Worm (Caenorhabditis elegans) whole organism, L2 larva: ENCODE data around the gene Y61A9LA.3.

ENCODE experiments used
- ZK546.5 ChIP-seq: sonication (generic microtip); optimal IDR thresholded peaks from 2 replicates; lab custom pipeline; 2017; ENCODE audit warnings: missing biosample characterization, missing genetic modification characterization
- aly-2 ChIP-seq: fragments of 150-350 bp; optimal IDR thresholded peaks from 2 replicates; lab custom pipeline; 2014; ENCODE audit warnings: missing biosample characterization, missing genetic modification characterization
- blmp-1 ChIP-seq: sonication (generic microtip); optimal IDR thresholded peaks from 2 replicates; lab custom pipeline; 2017; ENCODE audit warnings: missing genetic modification characterization, mild to moderate bottlenecking, missing compliant biosample characterization, antibody characterized with exemption, moderate library complexity; ENCODE audit not compliant: insufficient read depth
- ceh-82 ChIP-seq: fragments of 150-350 bp; optimal IDR thresholded peaks from 2 replicates; lab custom pipeline; 2014; ENCODE audit warnings: missing biosample characterization, missing genetic modification characterization
- crh-2 ChIP-seq: sonication (generic microtip); optimal IDR thresholded peaks from 2 replicates; lab custom pipeline; 2017; ENCODE audit warnings: missing biosample characterization, missing genetic modification characterization
- lin-39 ChIP-seq: fragments of 150-350 bp; optimal IDR thresholded peaks from 2 replicates; lab custom pipeline; 2014; ENCODE audit warnings: missing biosample characterization, missing genetic modification reagents, missing genetic modification characterization
- lsy-2 ChIP-seq, 2 experiments: fragments of 150-350 bp in 1 of 2; sonication (generic microtip) in 1 of 2; optimal IDR thresholded peaks; 2 replicates each; lab custom pipeline; 2014 to 2017; ENCODE audit warnings: missing biosample characterization in 2 of 2, missing genetic modification characterization in 2 of 2
- nhr-237 ChIP-seq: fragments of 150-350 bp; optimal IDR thresholded peaks from 2 replicates; lab custom pipeline; 2014; ENCODE audit warnings: missing biosample characterization, missing genetic modification characterization
- zag-1 ChIP-seq: fragments of 150-350 bp; optimal IDR thresholded peaks from 2 replicates; lab custom pipeline; 2014; ENCODE audit warnings: missing biosample characterization, missing genetic modification characterization
- ztf-11 ChIP-seq: sonication (generic microtip); optimal IDR thresholded peaks from 2 replicates; lab custom pipeline; 2017; ENCODE audit warnings: missing biosample characterization, missing genetic modification characterization

ce11 chrV:4527934-4528333 lies 43.0 kb upstream of the Y61A9LA.3 start:
- TF ChIP-seq ZK546.5 (no peak), ceh-82 (tag; lab: Kevin White, UChicago) (no peak), blmp-1 (tag; lab: Kevin White, UChicago) (no peak), lin-39 (no peak), zag-1 (tag; lab: Kevin White, UChicago) (no peak), lsy-2 (tag; optimal IDR thresholded peaks at IDR 0.05; lab: Kevin White, UChicago) (no peak), ztf-11 (no peak), crh-2 (tag; lab: Kevin White, UChicago) (no peak), nhr-237 (tag; lab: Kevin White, UChicago) (no peak), aly-2 (tag; lab: Kevin White, UChicago) (no peak)
